Worm (Caenorhabditis elegans) whole organism, late embryonic: ENCODE results near the gene C01B10.44.

ENCODE experiments used
- C38D4.7 ChIP-seq: fragments of 200-800 bp; sonication (Bioruptor generic); optimal IDR thresholded peaks from 2 replicates; lab custom pipeline; 2018; ENCODE audit warnings: mild to moderate bottlenecking, missing genetic modification characterization, moderate library complexity, missing compliant biosample characterization
- ceh-31 ChIP-seq: sonication (generic microtip); optimal IDR thresholded peaks from 2 replicates; lab custom pipeline; 2016; ENCODE audit warnings: missing genetic modification characterization, missing compliant biosample characterization
- che-1 ChIP-seq: sonication (generic microtip); optimal IDR thresholded peaks from 2 replicates; lab custom pipeline; 2016; ENCODE audit warnings: mild to moderate bottlenecking, missing genetic modification characterization, missing compliant biosample characterization
- gmeb-2 ChIP-seq: sonication (generic microtip); optimal IDR thresholded peaks from 2 replicates; lab custom pipeline; 2016; ENCODE audit warnings: missing genetic modification characterization, inconsistent platforms, missing compliant biosample characterization
- nfya-1 ChIP-seq: sonication (generic microtip); optimal IDR thresholded peaks from 2 replicates; lab custom pipeline; 2017; ENCODE audit warnings: missing genetic modification characterization, mild to moderate bottlenecking, missing compliant biosample characterization, antibody characterized with exemption, moderate library complexity
- npax-4 ChIP-seq: sonication (generic microtip); optimal IDR thresholded peaks from 2 replicates; lab custom pipeline; 2016; ENCODE audit warnings: missing genetic modification characterization, missing compliant biosample characterization
- pag-3 ChIP-seq: sonication (generic microtip); optimal IDR thresholded peaks from 2 replicates; lab custom pipeline; 2016; ENCODE audit warnings: missing compliant biosample characterization, missing genetic modification characterization, borderline replicate concordance
- pat-9 ChIP-seq: fragments of 200-800 bp; sonication (Bioruptor generic); optimal IDR thresholded peaks from 2 replicates; lab custom pipeline; 2018; ENCODE audit warnings: mild to moderate bottlenecking, missing genetic modification characterization, moderate library complexity, missing compliant biosample characterization
- pha-4 ChIP-seq: fragments of 150-350 bp; optimal IDR thresholded peaks from 2 replicates; lab custom pipeline; 2018; ENCODE audit warnings: missing biosample characterization, missing genetic modification reagents, missing genetic modification characterization
- syd-9 ChIP-seq: sonication (generic microtip); optimal IDR thresholded peaks from 2 replicates; lab custom pipeline; 2016; ENCODE audit warnings: mild to moderate bottlenecking, missing genetic modification characterization, moderate library complexity, missing compliant biosample characterization
- unc-3 ChIP-seq, 2 experiments: fragments of 200-800 bp in 1 of 2; sonication (Bioruptor generic) in 1 of 2; sonication (generic microtip) in 1 of 2; conservative IDR thresholded peaks in 1 of 2; optimal IDR thresholded peaks in 1 of 2; 2 replicates each; pipeline versions ENCODE4 v1.3.6 to Lab custom; 2016 to 2022; ENCODE audit warnings: missing compliant biosample characterization in 2 of 2, missing genetic modification characterization in 2 of 2, missing genetic modification reagents in 1 of 2

C01B10.44 gene

ce11 chrIV:6657519-6658031, 34.1 kb downstream of the C01B10.44 start, which contains the start of gene C01B10.11:
TSS of gene C01B10.11 (plus strand) at chrIV:6657981.
- no peak for TF ChIP-seq pat-9 (tag; lab: Kevin White, UChicago)

DNA sequence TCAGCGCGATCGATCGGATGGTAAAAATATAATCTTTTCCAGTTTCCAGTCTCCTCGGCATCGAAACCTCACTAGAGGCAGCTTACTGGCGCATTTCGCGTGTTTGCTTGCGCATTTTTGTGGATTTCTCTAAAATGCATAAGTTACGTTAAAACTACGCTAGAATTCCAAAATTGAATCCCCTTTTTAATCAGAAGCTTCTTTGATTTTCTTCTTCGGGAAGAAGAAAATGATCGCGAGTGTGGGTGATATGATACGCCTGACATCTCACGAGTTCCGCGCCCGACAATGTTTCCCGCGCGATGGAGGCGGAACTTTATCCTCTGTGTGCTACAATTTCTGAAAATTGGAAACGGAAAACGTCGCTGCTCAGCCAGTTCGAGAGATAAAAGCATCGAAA, 40.8 kb downstream of the C01B10.44 start:
- TF ChIP-seq pag-3 (tag; lab: Kevin White, UChicago) = no peak
- TF ChIP-seq C38D4.7 (GFP tag; lab: Kevin White, UChicago) = no peak

DNA sequence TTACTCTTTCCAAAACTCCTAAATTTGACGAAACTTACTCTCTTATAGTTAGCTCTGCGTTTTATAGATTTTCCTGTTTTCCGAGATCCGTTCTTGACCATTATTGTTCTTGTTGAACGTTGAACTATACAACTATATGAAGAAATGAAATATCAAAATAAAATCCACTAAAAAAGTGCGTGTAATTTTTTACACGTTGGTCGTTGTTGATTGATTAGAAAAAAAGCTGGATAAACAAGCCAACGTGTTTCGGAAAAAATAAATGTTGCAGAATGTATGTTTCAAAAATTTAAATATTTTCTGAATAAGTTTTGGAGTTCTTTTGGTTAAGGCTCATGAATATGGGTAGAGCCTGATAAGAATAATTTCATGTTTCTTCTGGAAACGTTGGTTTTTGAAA, 44.4 kb downstream of the C01B10.44 start, which contains the start of gene Y73B6A.1:
Gene Y73B6A.1 (minus strand): TSS at position 101 of the 400 bp plus-strand sequence.
- TF ChIP-seq npax-4 (no peak), pha-4 (tag; lab: Kevin White, UChicago) (no peak), nfya-1 (tag; lab: Kevin White, UChicago) (no peak), che-1 (tag; lab: Kevin White, UChicago) (no peak), ceh-31 (tag; lab: Kevin White, UChicago) (no peak), gmeb-2 (tag; lab: Kevin White, UChicago) (no peak), syd-9 (tag; lab: Kevin White, UChicago) (no peak), unc-3 (GFP tag; conservative IDR thresholded peaks at IDR 0.05; lab: Robert Waterston, UW) (no peak), unc-3 (tag; optimal IDR thresholded peaks at IDR 0.05; lab: Kevin White, UChicago) (no peak)
